Fruit fly (Drosophila melanogaster) whole organism, wandering third instar larva: ENCODE results near the gene CG31674.

ENCODE experiments used
- Abd-B ChIP-seq: fragments of >200 bp; optimal IDR thresholded peaks from 2 replicates; lab custom pipeline; 2017; ENCODE audit warnings: missing biosample characterization, missing genetic modification characterization
- CG32264 ChIP-seq: fragments of 200-800 bp; sonication (Bioruptor generic); optimal IDR thresholded peaks from 2 replicates; lab custom pipeline; 2016; ENCODE audit warnings: missing biosample characterization, missing genetic modification characterization
- Dfd ChIP-seq: fragments of >200 bp; optimal IDR thresholded peaks from 2 replicates; lab custom pipeline; 2017; ENCODE audit warnings: missing biosample characterization, missing genetic modification characterization
- Hr78 ChIP-seq: fragments of >200 bp; optimal IDR thresholded peaks from 2 replicates; lab custom pipeline; 2017; ENCODE audit warnings: missing biosample characterization, missing genetic modification characterization
- brk ChIP-seq: fragments of 200-800 bp; sonication (Bioruptor generic); optimal IDR thresholded peaks from 2 replicates; lab custom pipeline; 2016; ENCODE audit warnings: missing biosample characterization, mild to moderate bottlenecking, missing genetic modification characterization
- sage ChIP-seq: fragments of 200-800 bp; sonication (Bioruptor generic); optimal IDR thresholded peaks from 2 replicates; lab custom pipeline; 2016; ENCODE audit warnings: missing biosample characterization, mild to moderate bottlenecking, missing genetic modification characterization

dm6 chr2L:20803733-20804164, 27.3 kb upstream of the CG31674 start:
- TF ChIP-seq Dfd (GFP tag; lab: Kevin White, UChicago) (no peak), Abd-B (GFP tag; lab: Kevin White, UChicago) (no peak), sage (GFP tag; lab: Kevin White, UChicago) (no peak), Hr78 (no peak), CG32264 (GFP tag; lab: Kevin White, UChicago) (no peak), brk (GFP tag; lab: Kevin White, UChicago) (no peak)
